Fruit fly (Drosophila melanogaster): ENCODE data around the gene Cpr92F.

Cpr92F gene

DNA sequence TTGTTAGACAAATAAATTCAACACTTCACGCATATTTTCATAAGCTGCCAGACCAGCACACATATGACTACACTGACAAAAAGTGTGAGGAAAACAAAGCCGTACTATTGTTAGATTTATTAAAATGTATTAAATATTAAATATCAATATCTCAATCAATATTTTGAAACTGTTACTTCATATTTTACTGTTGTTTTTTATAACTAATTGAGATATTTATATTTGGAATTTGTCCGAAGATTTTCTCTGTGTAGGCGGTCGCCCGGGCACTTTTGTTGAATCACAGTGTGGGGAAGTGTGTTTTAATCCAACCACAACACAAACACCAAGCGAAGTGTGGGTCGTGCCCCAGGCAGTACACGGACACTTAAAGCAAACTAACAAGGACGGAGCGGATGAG lies 49.9 kb downstream of the Cpr92F start (continued):
- TF ChIP-seq Med (GFP tag): no peak
- TF ChIP-seq pros (GFP tag; optimal IDR thresholded peaks at IDR 0.05): no peak
- no peak for TF ChIP-seq bab2 (GFP tag; optimal IDR thresholded peaks at IDR 0.05)
- TF ChIP-seq Fer1 (GFP tag; optimal IDR thresholded peaks at IDR 0.05): peak; percentile 52
- 0 out of 2 replicates have a peak, but pooled peaks have one; percentile 13 for TF ChIP-seq Ptx1 (GFP tag; IDR thresholded peaks at IDR 0.05)
- TF ChIP-seq CG1603 (tag; optimal IDR thresholded peaks at IDR 0.05): no peak
- TF ChIP-seq Dll (GFP tag; IDR thresholded peaks at IDR 0.05; ENCODE audit: partially characterized antibody): no peak
- TF ChIP-seq CG3726 (GFP tag; IDR thresholded peaks at IDR 0.05): no peak
- TF ChIP-seq CG15696 (tag; optimal IDR thresholded peaks at IDR 0.05): no peak
- TF ChIP-seq ap (GFP tag; IDR thresholded peaks at IDR 0.05): no peak
- TF ChIP-seq lab (GFP tag; optimal IDR thresholded peaks at IDR 0.05): peak; percentile 51
- TF ChIP-seq dmrt99B (tag; optimal IDR thresholded peaks at IDR 0.05): peak; percentile 34
- TF ChIP-seq trh (GFP tag; optimal IDR thresholded peaks at IDR 0.05): no peak
- no peak for TF ChIP-seq nau (GFP tag; optimal IDR thresholded peaks at IDR 0.05)
- TF ChIP-seq CG11456 (GFP tag; IDR thresholded peaks at IDR 0.05): no peak
- TF ChIP-seq CoRest (tag; optimal IDR thresholded peaks at IDR 0.05): peak; percentile 8
- TF ChIP-seq grn (GFP tag; optimal IDR thresholded peaks at IDR 0.05): no peak
- no peak for TF ChIP-seq h (optimal IDR thresholded peaks at IDR 0.05)
- no peak for TF ChIP-seq CG10543 (GFP tag; optimal IDR thresholded peaks at IDR 0.05)
- TF ChIP-seq Meics (GFP tag; optimal IDR thresholded peaks at IDR 0.05): peak; percentile 26
- TF ChIP-seq cato (GFP tag; optimal IDR thresholded peaks at IDR 0.05; ENCODE audit: borderline replicate concordance): no peak
- no peak for TF ChIP-seq CG6813 (GFP tag; optimal IDR thresholded peaks at IDR 0.05)
- no peak for TF ChIP-seq CG14014 (GFP tag; IDR thresholded peaks at IDR 0.05)
- no peak for TF ChIP-seq CG8089 (GFP tag; optimal IDR thresholded peaks at IDR 0.05)
- TF ChIP-seq jumu (GFP tag; optimal IDR thresholded peaks at IDR 0.05): no peak
- TF ChIP-seq MTF-1 (GFP tag; optimal IDR thresholded peaks at IDR 0.05; ENCODE audit: borderline replicate concordance): no peak
- TF ChIP-seq caup (GFP tag; optimal IDR thresholded peaks at IDR 0.05; ENCODE audit: severe bottlenecking): peak; percentile 45
- peak; percentile 1 for TF ChIP-seq cwo (GFP tag; optimal IDR thresholded peaks at IDR 0.05)
- no peak for TF ChIP-seq zf30C (GFP tag; optimal IDR thresholded peaks at IDR 0.05)
- peak; percentile 10 for TF ChIP-seq Sox102F (GFP tag; optimal IDR thresholded peaks at IDR 0.05)
- TF ChIP-seq lbe (GFP tag; optimal IDR thresholded peaks at IDR 0.05): no peak
- peak; percentile 43 for TF ChIP-seq gem (tag; optimal IDR thresholded peaks at IDR 0.05)
- TF ChIP-seq Fer3 (tag; optimal IDR thresholded peaks at IDR 0.05): peak; percentile 11
- no peak for TF ChIP-seq CG6654 (GFP tag; optimal IDR thresholded peaks at IDR 0.05)
- TF ChIP-seq H2.0 (GFP tag; IDR thresholded peaks at IDR 0.05): no peak
- no peak for TF ChIP-seq inv (GFP tag; IDR thresholded peaks at IDR 0.05; ENCODE audit: partially characterized antibody)
- TF ChIP-seq CG9932 (GFP tag; IDR thresholded peaks at IDR 0.05): no peak
- TF ChIP-seq stc (GFP tag; IDR thresholded peaks at IDR 0.05): no peak
- no peak for TF ChIP-seq CG16779 (GFP tag; IDR thresholded peaks at IDR 0.05)
